Fruit fly (Drosophila melanogaster) whole organism, embryonic: ENCODE results near the gene CG8814.

Experiments
- CG14860 ChIP-seq: fragments of 200-800 bp; sonication (Bioruptor generic); IDR thresholded peaks from 3 replicates; pipeline ENCODE4 v1.3.6; 2022; ENCODE audit warnings: missing biosample characterization, missing genetic modification characterization; ENCODE audit not compliant: partially characterized antibody
- CG1602 ChIP-seq: fragments of 200-800 bp; sonication (Bioruptor generic); optimal IDR thresholded peaks from 3 replicates; lab custom pipeline; 2016; ENCODE audit warnings: missing biosample characterization, missing genetic modification characterization
- CG34376 ChIP-seq: fragments of 200-800 bp; sonication (Bioruptor generic); optimal IDR thresholded peaks from 2 replicates; lab custom pipeline; 2018; ENCODE audit warnings: missing biosample characterization, mild to moderate bottlenecking, missing genetic modification characterization
- al ChIP-seq: fragments of 200-800 bp; sonication (Bioruptor generic); IDR thresholded peaks from 2 replicates; pipeline ENCODE4 v1.3.6; 2022; ENCODE audit warnings: missing biosample characterization, missing genetic modification characterization
- bbx ChIP-seq: fragments of 200-800 bp; sonication (Bioruptor generic); IDR thresholded peaks from 2 replicates; pipeline ENCODE4 v1.3.6; 2022; ENCODE audit warnings: missing biosample characterization, missing genetic modification characterization; ENCODE audit not compliant: partially characterized antibody
- cas ChIP-seq: fragments of 200-800 bp; sonication (Bioruptor generic); IDR thresholded peaks from 2 replicates; pipeline ENCODE4 v1.3.6; 2022; ENCODE audit warnings: missing biosample characterization, missing genetic modification characterization

DNA sequence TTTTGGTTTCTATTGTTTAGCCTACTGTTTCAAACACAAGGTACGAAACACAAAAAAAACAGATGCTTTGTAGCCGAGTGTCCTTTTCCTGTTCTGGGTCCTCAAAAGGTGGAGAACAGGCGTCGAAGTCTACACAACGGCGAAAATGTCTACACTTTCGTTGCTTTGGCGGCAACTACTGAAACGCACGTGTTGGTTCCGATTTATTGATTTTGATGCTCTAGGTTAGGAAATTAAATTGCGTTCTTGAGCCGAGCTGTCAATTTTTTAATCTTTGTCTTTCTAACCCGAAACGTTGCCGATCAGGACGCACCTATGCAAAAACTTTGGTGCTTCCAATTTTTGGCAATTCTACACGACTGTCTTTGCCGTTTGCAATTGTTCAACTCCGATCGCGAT is 962 bp upstream of the CG8814 start:
- no peak for TF ChIP-seq al (GFP tag; lab: Robert Waterston, UW)
- no peak for TF ChIP-seq bbx (GFP tag; lab: Robert Waterston, UW)
- TF ChIP-seq CG14860 (GFP tag; lab: Robert Waterston, UW) = no peak
- no peak for TF ChIP-seq CG34376 (GFP tag; lab: Kevin White, UChicago)
- no peak for TF ChIP-seq cas (GFP tag; lab: Robert Waterston, UW)
- no peak for TF ChIP-seq CG1602
